Worm (Caenorhabditis elegans) whole organism, L2 larva: Measurements from ENCODE around the gene nspd-7.

ENCODE experiments used
- Y55F3AM.14 ChIP-seq: fragments of 200-800 bp; sonication (Bioruptor generic); optimal IDR thresholded peaks from 2 replicates; lab custom pipeline; 2018; ENCODE audit warnings: mild to moderate bottlenecking, missing genetic modification characterization, missing compliant biosample characterization
- alr-1 ChIP-seq: fragments of 150-350 bp; optimal IDR thresholded peaks from 2 replicates; lab custom pipeline; 2014; ENCODE audit warnings: missing biosample characterization, missing genetic modification characterization
- ceh-82 ChIP-seq: fragments of 150-350 bp; optimal IDR thresholded peaks from 2 replicates; lab custom pipeline; 2014; ENCODE audit warnings: missing biosample characterization, missing genetic modification characterization
- crh-2 ChIP-seq: sonication (generic microtip); optimal IDR thresholded peaks from 2 replicates; lab custom pipeline; 2017; ENCODE audit warnings: missing biosample characterization, missing genetic modification characterization
- gmeb-1 ChIP-seq: fragments of 150-350 bp; optimal IDR thresholded peaks from 2 replicates; lab custom pipeline; 2014; ENCODE audit warnings: missing biosample characterization, missing genetic modification characterization
- lin-13 ChIP-seq: fragments of 150-350 bp; optimal IDR thresholded peaks from 2 replicates; lab custom pipeline; 2014; ENCODE audit warnings: missing biosample characterization, missing genetic modification reagents, missing genetic modification characterization
- lsy-2 ChIP-seq, 2 experiments: fragments of 150-350 bp in 1 of 2; sonication (generic microtip) in 1 of 2; optimal IDR thresholded peaks; 2 replicates each; lab custom pipeline; 2014 to 2017; ENCODE audit warnings: missing biosample characterization in 2 of 2, missing genetic modification characterization in 2 of 2
- mab-5 ChIP-seq: fragments of 150-350 bp; optimal IDR thresholded peaks from 2 replicates; lab custom pipeline; 2014; ENCODE audit warnings: missing biosample characterization, missing genetic modification characterization
- nhr-12 ChIP-seq: fragments of 150-350 bp; optimal IDR thresholded peaks from 2 replicates; lab custom pipeline; 2014; ENCODE audit warnings: missing biosample characterization, missing genetic modification characterization
- nhr-129 ChIP-seq: fragments of 150-350 bp; optimal IDR thresholded peaks from 2 replicates; lab custom pipeline; 2014; ENCODE audit warnings: missing biosample characterization, missing genetic modification characterization
- nhr-23 ChIP-seq: fragments of 150-350 bp; optimal IDR thresholded peaks from 2 replicates; lab custom pipeline; 2014; ENCODE audit warnings: missing biosample characterization, missing genetic modification reagents, missing genetic modification characterization
- snpc-4 ChIP-seq: fragments of 150-350 bp; optimal IDR thresholded peaks from 2 replicates; lab custom pipeline; 2014; ENCODE audit warnings: missing biosample characterization, missing genetic modification characterization
- ztf-1 ChIP-seq: fragments of 200-800 bp; sonication (Bioruptor generic); conservative IDR thresholded peaks from 2 replicates; pipeline ENCODE4 v1.3.6; 2022; ENCODE audit warnings: missing genetic modification characterization, missing compliant biosample characterization

Gene nspd-7

DNA sequence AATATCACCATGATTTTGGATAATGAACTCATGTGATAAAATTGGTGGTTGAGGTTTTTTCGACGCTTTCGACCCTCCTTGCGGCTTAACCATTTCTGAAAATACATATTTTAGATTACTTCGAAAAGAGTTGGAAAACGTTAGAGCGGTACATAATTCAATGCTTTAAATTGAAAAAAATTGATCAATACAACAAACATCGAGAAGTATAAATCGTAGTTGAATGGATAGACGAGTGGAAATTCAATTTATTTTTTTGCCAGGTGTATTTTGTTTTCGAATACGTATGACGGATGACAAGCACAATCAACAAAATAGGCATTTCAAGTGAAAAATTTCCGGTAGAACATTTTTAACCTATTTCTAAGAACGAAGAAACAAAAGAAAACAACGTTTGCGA is 47.8 kb downstream of the nspd-7 start, which contains the start of gene tram-1:
Gene tram-1 (minus strand): TSS at position 101 of the 400 bp plus-strand sequence.
- no peak for TF ChIP-seq nhr-23 (tag; lab: Kevin White, UChicago)
- TF ChIP-seq crh-2 (tag; lab: Kevin White, UChicago), result peak; percentile 46
- no peak for TF ChIP-seq ztf-1 (GFP tag; lab: Robert Waterston, UW)
- no peak for TF ChIP-seq nhr-12 (tag; lab: Kevin White, UChicago)

ce11 chrIV:10219208-10219607 is 49.8 kb downstream of the nspd-7 start, which contains the start of gene qns-1:
Gene qns-1 (minus strand): TSS chrIV:10219308.
- TF ChIP-seq lsy-2 (tag; optimal IDR thresholded peaks at IDR 0.05; lab: Kevin White, UChicago) (no peak), alr-1 (tag; lab: Kevin White, UChicago) (no peak), gmeb-1 (no peak), snpc-4 (tag; lab: Kevin White, UChicago) (no peak), lin-13 (GFP tag; lab: Kevin White, UChicago) (no peak), nhr-129 (tag; lab: Kevin White, UChicago) (no peak), Y55F3AM.14 (GFP tag; lab: Kevin White, UChicago) (no peak), ceh-82 (no peak), mab-5 (tag; lab: Kevin White, UChicago) (no peak)
- TF ChIP-seq, all 48 proteins: peak for 0
